Fruit fly (Drosophila melanogaster) whole organism, embryonic: ENCODE results near the gene CG7557.

ENCODE experiments used
- Ada2b ChIP-seq: fragments of 200-800 bp; sonication (Bioruptor generic); IDR thresholded peaks from 2 replicates; pipeline ENCODE4 v1.3.6; 2022; ENCODE audit warnings: missing biosample characterization, missing genetic modification characterization
- B-H2 ChIP-seq: fragments of 200-800 bp; sonication (Bioruptor generic); optimal IDR thresholded peaks from 2 replicates; lab custom pipeline; 2018; ENCODE audit warnings: missing biosample characterization, mild to moderate bottlenecking, missing genetic modification characterization
- CG10979 ChIP-seq: fragments of 200-800 bp; sonication (Bioruptor generic); optimal IDR thresholded peaks from 2 replicates; lab custom pipeline; 2018; ENCODE audit warnings: missing biosample characterization, mild to moderate bottlenecking, missing genetic modification characterization, moderate library complexity
- CG11560 ChIP-seq: fragments of 200-800 bp; sonication (Bioruptor generic); IDR thresholded peaks from 3 replicates; pipeline ENCODE4 v1.3.6; 2022; ENCODE audit warnings: missing biosample characterization, missing genetic modification characterization
- CG12942 ChIP-seq: fragments of 200-800 bp; sonication (Bioruptor generic); optimal IDR thresholded peaks from 3 replicates; lab custom pipeline; 2016; ENCODE audit warnings: missing biosample characterization, missing genetic modification characterization
- CG13296 ChIP-seq: fragments of 200-800 bp; sonication (Bioruptor generic); optimal IDR thresholded peaks from 3 replicates; lab custom pipeline; 2018; ENCODE audit warnings: missing biosample characterization, mild to moderate bottlenecking, missing genetic modification characterization
- CG14014 ChIP-seq: fragments of 200-800 bp; sonication (Bioruptor generic); IDR thresholded peaks from 2 replicates; pipeline ENCODE4 v1.3.6; 2022; ENCODE audit warnings: missing biosample characterization, missing genetic modification characterization
- CG14860 ChIP-seq: fragments of 200-800 bp; sonication (Bioruptor generic); IDR thresholded peaks from 3 replicates; pipeline ENCODE4 v1.3.6; 2022; ENCODE audit warnings: missing biosample characterization, missing genetic modification characterization; ENCODE audit not compliant: partially characterized antibody
- CG15601 ChIP-seq: fragments of 200-800 bp; sonication (Bioruptor generic); optimal IDR thresholded peaks from 3 replicates; lab custom pipeline; 2019; ENCODE audit warnings: missing biosample characterization, mild to moderate bottlenecking, missing genetic modification characterization, moderate library complexity
- CG17328 ChIP-seq: fragments of 200-800 bp; sonication (Bioruptor generic); IDR thresholded peaks from 2 replicates; pipeline ENCODE4 v1.3.6; 2022; ENCODE audit warnings: missing biosample characterization, missing genetic modification characterization
- CG2129 ChIP-seq: fragments of 200-800 bp; sonication (Bioruptor generic); IDR thresholded peaks from 2 replicates; pipeline ENCODE4 v1.3.6; 2022; ENCODE audit warnings: missing biosample characterization, missing genetic modification characterization; ENCODE audit not compliant: partially characterized antibody
- CG2199 ChIP-seq: fragments of 200-800 bp; sonication (Bioruptor generic); IDR thresholded peaks from 3 replicates; pipeline ENCODE4 v1.3.6; 2022; ENCODE audit warnings: missing biosample characterization, missing genetic modification characterization
- CG2875 ChIP-seq: fragments of 200-800 bp; sonication (Bioruptor generic); optimal IDR thresholded peaks from 2 replicates; lab custom pipeline; 2017; ENCODE audit warnings: missing biosample characterization, mild to moderate bottlenecking, missing genetic modification characterization, missing genetic modification reagents
- CG3065 ChIP-seq: fragments of 200-800 bp; sonication (Bioruptor generic); optimal IDR thresholded peaks from 2 replicates; lab custom pipeline; 2016; ENCODE audit warnings: missing biosample characterization, missing genetic modification characterization
- CG34224 ChIP-seq: fragments of 200-800 bp; sonication (Bioruptor generic); IDR thresholded peaks from 3 replicates; pipeline ENCODE4 v1.3.6; 2022; ENCODE audit warnings: missing biosample characterization, missing genetic modification characterization; ENCODE audit not compliant: partially characterized antibody
- CG3838 ChIP-seq: fragments of 200-800 bp; sonication (Bioruptor generic); optimal IDR thresholded peaks from 3 replicates; lab custom pipeline; 2016; ENCODE audit warnings: missing biosample characterization, missing genetic modification characterization
- CG4360 ChIP-seq: fragments of 200-800 bp; sonication (Bioruptor generic); IDR thresholded peaks from 2 replicates; pipeline ENCODE4 v1.3.6; 2022; ENCODE audit warnings: missing biosample characterization, missing genetic modification characterization
- CG4617 ChIP-seq: fragments of 200-800 bp; sonication (Bioruptor generic); optimal IDR thresholded peaks from 3 replicates; lab custom pipeline; 2016; ENCODE audit warnings: missing biosample characterization, missing genetic modification characterization, borderline replicate concordance
- CG6175 ChIP-seq: fragments of 200-800 bp; sonication (Bioruptor generic); IDR thresholded peaks from 3 replicates; pipeline ENCODE4 v1.3.6; 2022; ENCODE audit warnings: missing biosample characterization, missing genetic modification characterization
- CG8281 ChIP-seq: fragments of 200-800 bp; sonication (Bioruptor generic); optimal IDR thresholded peaks from 2 replicates; lab custom pipeline; 2018; ENCODE audit warnings: missing biosample characterization, mild to moderate bottlenecking, missing genetic modification characterization, moderate library complexity
- CG8359 ChIP-seq: fragments of 200-800 bp; sonication (Bioruptor generic); optimal IDR thresholded peaks from 2 replicates; lab custom pipeline; 2017; ENCODE audit warnings: missing biosample characterization, mild to moderate bottlenecking, missing genetic modification characterization, borderline replicate concordance
- CG8924 ChIP-seq: fragments of 200-800 bp; optimal IDR thresholded peaks from 3 replicates; lab custom pipeline; 2019; ENCODE audit warnings: missing biosample characterization, mild to moderate bottlenecking, missing genetic modification characterization, moderate library complexity
- Dek ChIP-seq: fragments of 200-800 bp; sonication (Bioruptor generic); optimal IDR thresholded peaks from 3 replicates; lab custom pipeline; 2019; ENCODE audit warnings: missing biosample characterization, mild to moderate bottlenecking, missing genetic modification characterization, moderate library complexity
- Dref ChIP-seq: fragments of 200-800 bp; sonication (Bioruptor generic); IDR thresholded peaks from 2 replicates; pipeline ENCODE4 v1.3.6; 2022; ENCODE audit warnings: missing biosample characterization, missing genetic modification characterization
- Elba2 ChIP-seq: fragments of 200-800 bp; sonication (Bioruptor generic); optimal IDR thresholded peaks from 3 replicates; lab custom pipeline; 2016; ENCODE audit warnings: missing biosample characterization, missing genetic modification characterization
- Hand ChIP-seq: fragments of 200-800 bp; sonication (Bioruptor generic); optimal IDR thresholded peaks from 2 replicates; lab custom pipeline; 2017; ENCODE audit warnings: mild to moderate bottlenecking, missing biosample characterization, missing genetic modification reagents, missing genetic modification characterization
- Hsf ChIP-seq: fragments of 200-800 bp; sonication (Bioruptor generic); optimal IDR thresholded peaks from 3 replicates; lab custom pipeline; 2016; ENCODE audit warnings: missing biosample characterization, missing genetic modification characterization
- Lhr ChIP-seq: fragments of 200-800 bp; sonication (Bioruptor generic); optimal IDR thresholded peaks from 3 replicates; lab custom pipeline; 2017; ENCODE audit warnings: mild to moderate bottlenecking, missing biosample characterization, missing genetic modification reagents, missing genetic modification characterization
- Optix ChIP-seq: fragments of 200-800 bp; sonication (Bioruptor generic); IDR thresholded peaks from 3 replicates; pipeline ENCODE4 v1.3.6; 2022; ENCODE audit warnings: missing biosample characterization, missing genetic modification characterization
- Six4 ChIP-seq: fragments of 200-800 bp; sonication (Bioruptor generic); optimal IDR thresholded peaks from 2 replicates; lab custom pipeline; 2016; ENCODE audit warnings: missing biosample characterization, missing genetic modification characterization
- ara ChIP-seq: fragments of 200-800 bp; sonication (Bioruptor generic); IDR thresholded peaks from 2 replicates; pipeline ENCODE4 v1.3.6; 2022; ENCODE audit warnings: missing biosample characterization, missing genetic modification characterization
- btn ChIP-seq: fragments of 200-800 bp; sonication (Bioruptor generic); optimal IDR thresholded peaks from 2 replicates; lab custom pipeline; 2016; ENCODE audit warnings: missing biosample characterization, missing genetic modification characterization
- crol ChIP-seq: fragments of 200-800 bp; sonication (Bioruptor generic); IDR thresholded peaks from 2 replicates; pipeline ENCODE4 v1.3.6; 2022; ENCODE audit warnings: missing biosample characterization, missing genetic modification characterization
- cwo ChIP-seq: fragments of 200-800 bp; sonication (Bioruptor generic); optimal IDR thresholded peaks from 3 replicates; lab custom pipeline; 2017; ENCODE audit warnings: missing biosample characterization, missing genetic modification characterization, mild to moderate bottlenecking, moderate library complexity, missing genetic modification reagents
- grau ChIP-seq: fragments of 200-800 bp; optimal IDR thresholded peaks from 3 replicates; lab custom pipeline; 2019; ENCODE audit warnings: missing biosample characterization, mild to moderate bottlenecking, missing genetic modification characterization, moderate library complexity
- h ChIP-seq: fragments of >200 bp; optimal IDR thresholded peaks from 2 replicates; lab custom pipeline; 2017
- lbe ChIP-seq: fragments of 200-800 bp; sonication (Bioruptor generic); optimal IDR thresholded peaks from 2 replicates; lab custom pipeline; 2016; ENCODE audit warnings: missing biosample characterization, mild to moderate bottlenecking, missing genetic modification characterization
- mam ChIP-seq: fragments of 200-800 bp; sonication (Bioruptor generic); optimal IDR thresholded peaks from 3 replicates; lab custom pipeline; 2016; ENCODE audit warnings: missing biosample characterization, missing genetic modification characterization
- otp ChIP-seq: fragments of 200-800 bp; sonication (Bioruptor generic); IDR thresholded peaks from 3 replicates; pipeline ENCODE4, ENCODE4 v1.3.6; 2022; ENCODE audit warnings: missing biosample characterization, missing genetic modification characterization
- pho ChIP-seq: fragments of 200-800 bp; sonication (Bioruptor generic); optimal IDR thresholded peaks from 2 replicates; lab custom pipeline; 2016; ENCODE audit warnings: missing biosample characterization, missing genetic modification characterization
- rib ChIP-seq: fragments of 200-800 bp; sonication (Bioruptor generic); IDR thresholded peaks from 2 replicates; pipeline ENCODE4 v1.3.6; 2022; ENCODE audit warnings: missing biosample characterization, missing genetic modification characterization
- salm ChIP-seq: fragments of 200-800 bp; sonication (Bioruptor generic); optimal IDR thresholded peaks from 2 replicates; lab custom pipeline; 2018; ENCODE audit warnings: missing biosample characterization, mild to moderate bottlenecking, missing genetic modification characterization
- stwl ChIP-seq: fragments of 200-800 bp; sonication (Bioruptor generic); optimal IDR thresholded peaks from 3 replicates; lab custom pipeline; 2018; ENCODE audit warnings: missing biosample characterization, mild to moderate bottlenecking, missing genetic modification characterization, moderate library complexity
- sug ChIP-seq: fragments of 200-800 bp; optimal IDR thresholded peaks from 2 replicates; lab custom pipeline; 2019; ENCODE audit warnings: missing biosample characterization, mild to moderate bottlenecking, missing genetic modification characterization, moderate library complexity
- tna ChIP-seq: fragments of 200-800 bp; sonication (Bioruptor generic); IDR thresholded peaks from 2 replicates; pipeline ENCODE4 v1.3.6; 2022; ENCODE audit warnings: missing biosample characterization, missing genetic modification characterization; ENCODE audit not compliant: partially characterized antibody
- usp ChIP-seq: fragments of >200 bp; optimal IDR thresholded peaks from 2 replicates; lab custom pipeline; 2017; ENCODE audit warnings: missing biosample characterization, missing genetic modification characterization
- vnd ChIP-seq: fragments of 200-800 bp; sonication (Bioruptor generic); IDR thresholded peaks from 3 replicates; pipeline ENCODE4 v1.3.6; 2022; ENCODE audit warnings: missing biosample characterization, missing genetic modification characterization; ENCODE audit not compliant: partially characterized antibody
- zen ChIP-seq: fragments of 200-800 bp; sonication (Bioruptor generic); optimal IDR thresholded peaks from 3 replicates; lab custom pipeline; 2018; ENCODE audit warnings: missing biosample characterization, mild to moderate bottlenecking, missing genetic modification characterization, moderate library complexity
- zfh1 ChIP-seq: fragments of 200-800 bp; sonication (Bioruptor generic); IDR thresholded peaks from 3 replicates; pipeline ENCODE4 v1.3.6; 2022; ENCODE audit warnings: missing biosample characterization, missing genetic modification characterization

Gene CG7557

dm6 chr3L:11417273-11418040 lies 27.5 kb upstream of the CG7557 start (continued):
- TF ChIP-seq Hand (GFP tag; lab: Kevin White, UChicago) = peak; percentile 44
- peak; percentile 65 for TF ChIP-seq Dek (tag; lab: Kevin White, UChicago)
- TF ChIP-seq CG12942 (GFP tag; lab: Kevin White, UChicago) = peak; percentile 60
- peak; percentile 74 for TF ChIP-seq Hsf (GFP tag; lab: Kevin White, UChicago)
- peak; percentile 9 for TF ChIP-seq CG4617 (GFP tag; lab: Kevin White, UChicago)
- peak; percentile 76 for TF ChIP-seq salm (tag; lab: Kevin White, UChicago)
- TF ChIP-seq pho (GFP tag; lab: Kevin White, UChicago) = peak; percentile 25
- TF ChIP-seq grau (tag; lab: Kevin White, UChicago) = peak; percentile 87
- no peak for TF ChIP-seq crol (GFP tag; lab: Robert Waterston, UW)
- TF ChIP-seq usp (GFP tag; lab: Kevin White, UChicago) = no peak
- TF ChIP-seq CG8281 (tag; lab: Kevin White, UChicago) = no peak
- peak; percentile 64 for TF ChIP-seq sug (tag; lab: Kevin White, UChicago)
- TF ChIP-seq CG2875 (GFP tag; lab: Kevin White, UChicago) = peak; percentile 81
- TF ChIP-seq CG8359 (GFP tag; lab: Kevin White, UChicago) = peak; percentile 74
- TF ChIP-seq Six4 (GFP tag; lab: Kevin White, UChicago) = peak; percentile 79
- no peak; the same call in 2 of the 3 replicates for TF ChIP-seq CG34224
- peak; percentile 57 for TF ChIP-seq CG3065
- peak; percentile 72 for TF ChIP-seq CG14860
- TF ChIP-seq lbe (GFP tag; lab: Kevin White, UChicago) = no peak
- TF ChIP-seq CG4360 (GFP tag; lab: Robert Waterston, UW) = peak; percentile 92
- peak; percentile 65; the same call in 2 of the 3 replicates for TF ChIP-seq Optix (GFP tag; lab: Robert Waterston, UW)
- no peak for TF ChIP-seq Dref
- TF ChIP-seq stwl (tag; lab: Kevin White, UChicago) = peak; percentile 60
- 0 out of 2 replicates have a peak, but pooled peaks have one; percentile 41 for TF ChIP-seq rib (GFP tag; lab: Robert Waterston, UW)
- peak; percentile 85 for TF ChIP-seq CG13296
- TF ChIP-seq CG3838 (GFP tag; lab: Kevin White, UChicago) = peak; percentile 50
- peak; percentile 51 for TF ChIP-seq mam (GFP tag; lab: Kevin White, UChicago)
- peak; percentile 68 for TF ChIP-seq CG6175 (GFP tag; lab: Robert Waterston, UW)
- TF ChIP-seq ara (GFP tag; lab: Robert Waterston, UW) = peak; percentile 90
- TF ChIP-seq h (lab: Kevin White, UChicago) = no peak
- TF ChIP-seq zfh1 (GFP tag; lab: Robert Waterston, UW) = peak; percentile 93
- TF ChIP-seq zen (tag; lab: Kevin White, UChicago) = peak; percentile 83
- peak; percentile 66 for TF ChIP-seq Lhr
- TF ChIP-seq CG2129 = no peak
- peak; percentile 97 for TF ChIP-seq CG10979 (tag; lab: Kevin White, UChicago)
- TF ChIP-seq Ada2b = peak; percentile 79
- no peak for TF ChIP-seq Elba2
- peak; percentile 31; the same call in 1 of the 2 replicates for TF ChIP-seq tna (GFP tag; lab: Robert Waterston, UW)
- TF ChIP-seq CG11560 = peak; percentile 79; the same call in 1 of the 3 replicates
- TF ChIP-seq CG14014 = peak; percentile 75
- TF ChIP-seq CG2199 (GFP tag; lab: Robert Waterston, UW) = no peak
- peak; percentile 87 for TF ChIP-seq otp (GFP tag; lab: Robert Waterston, UW)
- peak; percentile 74 for TF ChIP-seq vnd (GFP tag; lab: Robert Waterston, UW)
- peak; percentile 77 for TF ChIP-seq cwo (GFP tag; lab: Kevin White, UChicago)
- peak; percentile 89 for TF ChIP-seq CG15601 (tag; lab: Kevin White, UChicago)
- peak; percentile 80 for TF ChIP-seq CG17328 (GFP tag; lab: Robert Waterston, UW)
- TF ChIP-seq CG8924 (tag; lab: Kevin White, UChicago) = peak; percentile 96
- peak; percentile 63 for TF ChIP-seq btn (GFP tag; lab: Kevin White, UChicago)
- TF ChIP-seq B-H2 = peak; percentile 32
